Worm (Caenorhabditis elegans): ENCODE data around the gene attf-3.

attf-3 gene

DNA sequence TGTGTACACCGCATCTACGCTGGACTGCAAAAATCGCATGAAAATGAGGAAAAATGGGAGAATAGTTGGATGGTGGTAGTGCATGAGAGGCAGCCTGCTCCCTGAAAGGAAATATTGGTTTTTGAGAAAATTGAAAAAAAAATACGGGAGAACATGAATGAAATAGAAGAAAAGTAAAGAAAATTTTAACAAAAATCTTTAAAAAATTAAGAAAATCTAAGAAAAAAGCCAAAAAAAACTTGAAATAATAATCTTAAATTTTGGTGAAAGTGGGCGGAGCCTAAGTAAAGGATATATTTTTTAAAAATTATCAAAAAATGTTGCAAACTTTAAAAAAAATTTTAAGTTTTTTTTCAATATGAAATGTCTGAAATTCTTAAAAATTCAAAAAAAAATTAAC is 62.3 kb downstream of the attf-3 start, which contains the start of gene H10E21.5:
H10E21.5 (minus strand) TSS at position 101 of the 400 bp plus-strand sequence.
- TF ChIP-seq ces-1 (GFP tag; optimal IDR thresholded peaks at IDR 0.05), result no peak
- no peak for TF ChIP-seq cnd-1 (tag; optimal IDR thresholded peaks at IDR 0.05)
- TF ChIP-seq nhr-28 (tag; optimal IDR thresholded peaks at IDR 0.05), result no peak
- TF ChIP-seq nhr-237 (tag; optimal IDR thresholded peaks at IDR 0.05), result no peak
- TF ChIP-seq sptf-1 (tag; optimal IDR thresholded peaks at IDR 0.05), result no peak
- TF ChIP-seq lin-32 (GFP tag; optimal IDR thresholded peaks at IDR 0.05), result no peak
- no peak for TF ChIP-seq ceh-83 (GFP tag; optimal IDR thresholded peaks at IDR 0.05)
- no peak for TF ChIP-seq nhr-2 (tag; optimal IDR thresholded peaks at IDR 0.05)
- TF ChIP-seq ceh-43 (GFP tag; optimal IDR thresholded peaks at IDR 0.05), result no peak
- TF ChIP-seq tbx-8 (GFP tag; optimal IDR thresholded peaks at IDR 0.05), result no peak
- no peak for TF ChIP-seq elt-3 (tag; optimal IDR thresholded peaks at IDR 0.05)
- TF ChIP-seq ceh-39 (tag; optimal IDR thresholded peaks at IDR 0.05), result no peak
- TF ChIP-seq M03D4.4 (tag; optimal IDR thresholded peaks at IDR 0.05), result no peak
- TF ChIP-seq nhr-76 (tag; optimal IDR thresholded peaks at IDR 0.05), result no peak
- TF ChIP-seq ham-2 (GFP tag; optimal IDR thresholded peaks at IDR 0.05), result no peak
- TF ChIP-seq blmp-1 (tag; optimal IDR thresholded peaks at IDR 0.05), result no peak
- TF ChIP-seq lsy-2 (tag; optimal IDR thresholded peaks at IDR 0.05), result no peak
- TF ChIP-seq unc-120 (tag; optimal IDR thresholded peaks at IDR 0.05; ENCODE audit: poor library complexity, severe bottlenecking), result no peak

ce11 chrIII:21276-21675 is 64.9 kb downstream of the attf-3 start:
- TF ChIP-seq drap-1 (GFP tag; optimal IDR thresholded peaks at IDR 0.05), result no peak
- no peak for TF ChIP-seq bed-3 (GFP tag; optimal IDR thresholded peaks at IDR 0.05)
- TF ChIP-seq elt-1 (tag; optimal IDR thresholded peaks at IDR 0.05; ENCODE audit: borderline replicate concordance, insufficient read depth), result no peak
- TF ChIP-seq nhr-28 (tag; optimal IDR thresholded peaks at IDR 0.05), result no peak
- no peak for TF ChIP-seq mls-2 (tag; optimal IDR thresholded peaks at IDR 0.05)
- TF ChIP-seq nhr-2 (tag; optimal IDR thresholded peaks at IDR 0.05), result no peak
- no peak for TF ChIP-seq sptf-1 (tag; optimal IDR thresholded peaks at IDR 0.05)
- TF ChIP-seq lin-32 (GFP tag; optimal IDR thresholded peaks at IDR 0.05), result no peak
- TF ChIP-seq blmp-1 (tag; optimal IDR thresholded peaks at IDR 0.05), result no peak
- no peak for TF ChIP-seq unc-62 (GFP tag; optimal IDR thresholded peaks at IDR 0.05)
- TF ChIP-seq sem-2 (GFP tag; optimal IDR thresholded peaks at IDR 0.05), result no peak
